Fruit fly (Drosophila melanogaster) whole organism, embryonic: ENCODE data around the gene CG4291.

Experiments used
- Ada2b ChIP-seq: fragments of 200-800 bp; sonication (Bioruptor generic); IDR thresholded peaks from 2 replicates; pipeline ENCODE4 v1.3.6; 2022; ENCODE audit warnings: missing biosample characterization, missing genetic modification characterization
- Antp ChIP-seq: fragments of 200-800 bp; sonication (Bioruptor generic); optimal IDR thresholded peaks from 3 replicates; lab custom pipeline; 2016; ENCODE audit warnings: missing biosample characterization, missing genetic modification characterization
- Bdp1 ChIP-seq: fragments of 200-800 bp; sonication (Bioruptor generic); optimal IDR thresholded peaks from 3 replicates; lab custom pipeline; 2016; ENCODE audit warnings: missing biosample characterization, missing genetic modification characterization
- CG10274 ChIP-seq: fragments of 200-800 bp; sonication (Bioruptor generic); optimal IDR thresholded peaks from 3 replicates; lab custom pipeline; 2017; ENCODE audit warnings: missing biosample characterization, mild to moderate bottlenecking, missing genetic modification characterization
- CG10654 ChIP-seq: fragments of 200-800 bp; sonication (Bioruptor generic); optimal IDR thresholded peaks from 2 replicates; lab custom pipeline; 2016; ENCODE audit warnings: missing biosample characterization, missing genetic modification characterization
- CG11456 ChIP-seq: fragments of 200-800 bp; sonication (Bioruptor generic); IDR thresholded peaks from 3 replicates; pipeline ENCODE4 v1.3.6; 2022; ENCODE audit warnings: missing biosample characterization, missing genetic modification characterization
- CG15696 ChIP-seq: fragments of 200-800 bp; sonication (Bioruptor generic); optimal IDR thresholded peaks from 2 replicates; lab custom pipeline; 2019; ENCODE audit warnings: missing biosample characterization, mild to moderate bottlenecking, missing genetic modification characterization, moderate library complexity
- CG17912 ChIP-seq: fragments of 200-800 bp; sonication (Bioruptor generic); optimal IDR thresholded peaks from 2 replicates; lab custom pipeline; 2018; ENCODE audit warnings: missing biosample characterization, mild to moderate bottlenecking, missing genetic modification characterization
- CG1832 ChIP-seq: fragments of 200-800 bp; sonication (Bioruptor generic); optimal IDR thresholded peaks from 2 replicates; lab custom pipeline; 2017; ENCODE audit warnings: missing biosample characterization, mild to moderate bottlenecking, missing genetic modification characterization, inconsistent platforms
- CG2678 ChIP-seq: fragments of 200-800 bp; sonication (Bioruptor generic); optimal IDR thresholded peaks from 3 replicates; lab custom pipeline; 2019; ENCODE audit warnings: missing biosample characterization, mild to moderate bottlenecking, missing genetic modification characterization, moderate library complexity
- CG30403 ChIP-seq: fragments of 200-800 bp; sonication (Bioruptor generic); optimal IDR thresholded peaks from 3 replicates; lab custom pipeline; 2016; ENCODE audit warnings: missing biosample characterization, missing genetic modification characterization
- CG3065 ChIP-seq: fragments of 200-800 bp; sonication (Bioruptor generic); optimal IDR thresholded peaks from 2 replicates; lab custom pipeline; 2016; ENCODE audit warnings: missing biosample characterization, missing genetic modification characterization
- CG31365 ChIP-seq: fragments of 200-800 bp; sonication (Bioruptor generic); optimal IDR thresholded peaks from 2 replicates; lab custom pipeline; 2018; ENCODE audit warnings: missing biosample characterization, mild to moderate bottlenecking, missing genetic modification characterization
- CG3281 ChIP-seq: fragments of 200-800 bp; sonication (Bioruptor generic); optimal IDR thresholded peaks from 3 replicates; lab custom pipeline; 2017; ENCODE audit warnings: missing biosample characterization, mild to moderate bottlenecking, missing genetic modification characterization
- CG34376 ChIP-seq: fragments of 200-800 bp; sonication (Bioruptor generic); optimal IDR thresholded peaks from 2 replicates; lab custom pipeline; 2018; ENCODE audit warnings: missing biosample characterization, mild to moderate bottlenecking, missing genetic modification characterization
- CG34422 ChIP-seq: fragments of 200-800 bp; sonication (Bioruptor generic); IDR thresholded peaks from 3 replicates; pipeline ENCODE4 v1.3.6; 2022; ENCODE audit warnings: missing biosample characterization, missing genetic modification characterization
- CG3847 ChIP-seq: fragments of 200-800 bp; sonication (Bioruptor generic); IDR thresholded peaks from 2 replicates; pipeline ENCODE4 v1.3.6; 2022; ENCODE audit warnings: missing biosample characterization, missing genetic modification characterization
- CG4282 ChIP-seq: fragments of 200-800 bp; sonication (Bioruptor generic); optimal IDR thresholded peaks from 2 replicates; lab custom pipeline; 2016; ENCODE audit warnings: missing biosample characterization, missing genetic modification characterization
- CG43689 ChIP-seq: fragments of 200-800 bp; sonication (Bioruptor generic); IDR thresholded peaks from 2 replicates; pipeline ENCODE4 v1.3.6; 2022; ENCODE audit warnings: missing biosample characterization, missing genetic modification characterization
- CG4617 ChIP-seq: fragments of 200-800 bp; sonication (Bioruptor generic); optimal IDR thresholded peaks from 3 replicates; lab custom pipeline; 2016; ENCODE audit warnings: missing biosample characterization, missing genetic modification characterization, borderline replicate concordance
- CG6813 ChIP-seq: fragments of 200-800 bp; sonication (Bioruptor generic); optimal IDR thresholded peaks from 2 replicates; lab custom pipeline; 2017; ENCODE audit warnings: missing biosample characterization, missing genetic modification characterization, mild to moderate bottlenecking, moderate library complexity, missing genetic modification reagents
- CG8089 ChIP-seq: fragments of 200-800 bp; sonication (Bioruptor generic); optimal IDR thresholded peaks from 3 replicates; lab custom pipeline; 2016; ENCODE audit warnings: missing biosample characterization, missing genetic modification characterization
- CG9817 ChIP-seq: fragments of 200-800 bp; sonication (Bioruptor generic); optimal IDR thresholded peaks from 2 replicates; lab custom pipeline; 2018; ENCODE audit warnings: missing biosample characterization, mild to moderate bottlenecking, missing genetic modification characterization, moderate library complexity
- Camta ChIP-seq: fragments of 200-800 bp; sonication (Bioruptor generic); optimal IDR thresholded peaks from 2 replicates; lab custom pipeline; 2016; ENCODE audit warnings: missing biosample characterization, missing genetic modification characterization
- Ets97D ChIP-seq: fragments of 200-800 bp; sonication (Bioruptor generic); optimal IDR thresholded peaks from 3 replicates; lab custom pipeline; 2016; ENCODE audit warnings: missing biosample characterization, missing genetic modification characterization
- HLH3B ChIP-seq: fragments of 200-800 bp; sonication (Bioruptor generic); IDR thresholded peaks from 2 replicates; pipeline ENCODE4 v1.3.6; 2022; ENCODE audit warnings: missing biosample characterization, missing genetic modification characterization
- Nf-YA ChIP-seq: fragments of 200-800 bp; sonication (Bioruptor generic); IDR thresholded peaks from 2 replicates; pipeline ENCODE4 v1.3.6; 2022; ENCODE audit warnings: missing biosample characterization, missing genetic modification characterization
- Ssrp ChIP-seq: fragments of 200-800 bp; sonication (Bioruptor generic); optimal IDR thresholded peaks from 2 replicates; lab custom pipeline; 2018; ENCODE audit warnings: missing biosample characterization, mild to moderate bottlenecking, missing genetic modification characterization, moderate library complexity
- Stat92E ChIP-seq, 3 experiments: fragments of >200 bp in 2 of 3; fragments of 200-800 bp in 1 of 3; sonication (Bioruptor generic) in 1 of 3; optimal IDR thresholded peaks; 2 replicates each; lab custom pipeline; 2017 to 2019; ENCODE audit warnings: missing biosample characterization in 3 of 3, missing genetic modification characterization in 3 of 3, mild to moderate bottlenecking in 1 of 3, moderate library complexity in 1 of 3
- Vsx1 ChIP-seq: fragments of 200-800 bp; sonication (Bioruptor generic); optimal IDR thresholded peaks from 2 replicates; lab custom pipeline; 2017; ENCODE audit warnings: missing biosample characterization, mild to moderate bottlenecking, missing genetic modification characterization, missing genetic modification reagents
- amos ChIP-seq: fragments of 200-800 bp; sonication (Bioruptor generic); IDR thresholded peaks from 2 replicates; pipeline ENCODE4 v1.3.6; 2022; ENCODE audit warnings: missing biosample characterization, missing genetic modification characterization; ENCODE audit not compliant: partially characterized antibody
- ap ChIP-seq: fragments of 200-800 bp; sonication (Bioruptor generic); IDR thresholded peaks from 2 replicates; pipeline ENCODE4 v1.3.6; 2022; ENCODE audit warnings: missing biosample characterization, missing genetic modification characterization
- cwo ChIP-seq: fragments of 200-800 bp; sonication (Bioruptor generic); optimal IDR thresholded peaks from 3 replicates; lab custom pipeline; 2017; ENCODE audit warnings: missing biosample characterization, missing genetic modification characterization, mild to moderate bottlenecking, moderate library complexity, missing genetic modification reagents
- dpn ChIP-seq, 2 experiments: fragments of 200-800 bp; sonication (Bioruptor generic); optimal IDR thresholded peaks; 3 replicates each; lab custom pipeline; 2016; ENCODE audit warnings: missing biosample characterization in 2 of 2, missing genetic modification characterization in 2 of 2
- fu2 ChIP-seq: fragments of 200-800 bp; sonication (Bioruptor generic); optimal IDR thresholded peaks from 2 replicates; lab custom pipeline; 2016; ENCODE audit warnings: missing biosample characterization, missing genetic modification characterization
- knrl ChIP-seq: fragments of 200-800 bp; sonication (Bioruptor generic); IDR thresholded peaks from 3 replicates; pipeline ENCODE4 v1.3.6; 2022; ENCODE audit warnings: missing biosample characterization, missing genetic modification characterization; ENCODE audit not compliant: partially characterized antibody
- lab ChIP-seq: fragments of 200-800 bp; sonication (Bioruptor generic); optimal IDR thresholded peaks from 3 replicates; lab custom pipeline; 2017; ENCODE audit warnings: missing biosample characterization, missing genetic modification characterization, mild to moderate bottlenecking, moderate library complexity, missing genetic modification reagents
- lov ChIP-seq, 2 experiments: fragments of 200-800 bp in 1 of 2; fragments of >200 bp in 1 of 2; sonication (Bioruptor generic) in 1 of 2; IDR thresholded peaks in 1 of 2; optimal IDR thresholded peaks in 1 of 2; 2 replicates in 1 of 2; 3 replicates in 1 of 2; pipeline versions ENCODE4 v1.3.6 to Lab custom; 2017 to 2022; ENCODE audit warnings: missing biosample characterization in 1 of 2, missing genetic modification characterization in 1 of 2
- nerfin-1 ChIP-seq: fragments of 200-800 bp; sonication (Bioruptor generic); optimal IDR thresholded peaks from 3 replicates; lab custom pipeline; 2019; ENCODE audit warnings: missing biosample characterization, mild to moderate bottlenecking, missing genetic modification characterization, moderate library complexity
- nom ChIP-seq: fragments of 200-800 bp; sonication (Bioruptor generic); optimal IDR thresholded peaks from 2 replicates; lab custom pipeline; 2017; ENCODE audit warnings: missing biosample characterization, missing genetic modification characterization, mild to moderate bottlenecking, moderate library complexity, missing genetic modification reagents
- onecut ChIP-seq: fragments of 200-800 bp; sonication (Bioruptor generic); IDR thresholded peaks from 2 replicates; pipeline ENCODE4 v1.3.6; 2022; ENCODE audit warnings: missing biosample characterization, missing genetic modification characterization
- rib ChIP-seq: fragments of 200-800 bp; sonication (Bioruptor generic); IDR thresholded peaks from 2 replicates; pipeline ENCODE4 v1.3.6; 2022; ENCODE audit warnings: missing biosample characterization, missing genetic modification characterization
- seq ChIP-seq: fragments of 200-800 bp; sonication (Bioruptor generic); IDR thresholded peaks from 2 replicates; pipeline ENCODE4 v1.3.6; 2022; ENCODE audit warnings: missing biosample characterization, missing genetic modification characterization
- tin ChIP-seq: fragments of 200-800 bp; sonication (Bioruptor generic); optimal IDR thresholded peaks from 3 replicates; lab custom pipeline; 2016; ENCODE audit warnings: missing biosample characterization, missing genetic modification characterization
- unpg ChIP-seq: fragments of 200-800 bp; sonication (Bioruptor generic); optimal IDR thresholded peaks from 3 replicates; lab custom pipeline; 2018; ENCODE audit warnings: missing biosample characterization, mild to moderate bottlenecking, missing genetic modification characterization, moderate library complexity
- vnd ChIP-seq: fragments of 200-800 bp; sonication (Bioruptor generic); IDR thresholded peaks from 3 replicates; pipeline ENCODE4 v1.3.6; 2022; ENCODE audit warnings: missing biosample characterization, missing genetic modification characterization; ENCODE audit not compliant: partially characterized antibody
- zf30C ChIP-seq: fragments of 200-800 bp; sonication (Bioruptor generic); optimal IDR thresholded peaks from 3 replicates; lab custom pipeline; 2018; ENCODE audit warnings: missing biosample characterization, mild to moderate bottlenecking, missing genetic modification characterization

The CG4291 gene

DNA sequence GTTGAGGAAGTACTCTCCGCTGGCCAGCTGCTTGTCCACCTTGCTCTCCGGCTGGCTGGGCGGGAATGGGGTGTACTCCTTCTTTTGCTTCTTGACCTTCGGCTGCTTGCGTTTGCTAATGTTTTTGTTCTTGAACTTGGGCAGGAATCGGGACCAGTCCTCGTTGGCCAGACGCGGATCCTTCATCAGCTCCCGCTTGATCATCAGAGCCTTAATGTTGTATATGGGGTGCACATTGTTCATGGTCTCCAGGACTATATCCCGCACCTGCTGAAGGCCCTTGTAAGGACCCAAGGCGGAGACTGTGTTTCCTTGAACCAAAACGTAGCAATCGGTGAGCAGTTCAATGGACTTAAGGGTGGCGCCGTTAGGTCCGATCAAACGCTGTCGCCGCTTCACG lies 16.4 kb upstream of the CG4291 start (continued):
- TF ChIP-seq CG17912 (GFP tag; lab: Kevin White, UChicago) (no peak), CG4282 (no peak), zf30C (no peak)

- TF ChIP-seq cwo (peak; percentile 55), CG3281 (GFP tag; lab: Kevin White, UChicago) (peak; percentile 42), CG30403 (GFP tag; lab: Kevin White, UChicago) (no peak), CG10654 (GFP tag; lab: Kevin White, UChicago) (peak; percentile 14), fu2 (GFP tag; lab: Kevin White, UChicago) (no peak), CG8089 (GFP tag; lab: Kevin White, UChicago) (no peak), CG9817 (tag; lab: Kevin White, UChicago) (no peak), knrl (GFP tag; lab: Robert Waterston, UW) (no peak), Bdp1 (GFP tag; lab: Kevin White, UChicago) (no peak), CG6813 (GFP tag; lab: Kevin White, UChicago) (no peak), lab (GFP tag; lab: Kevin White, UChicago) (peak; percentile 63), CG15696 (tag; lab: Kevin White, UChicago) (no peak), CG1832 (GFP tag; lab: Kevin White, UChicago) (peak; percentile 61), Ssrp (tag; lab: Kevin White, UChicago) (no peak), dpn (GFP tag; optimal IDR thresholded peaks at IDR 0.05; lab: Kevin White, UChicago) (no peak), CG11456 (GFP tag; lab: Robert Waterston, UW) (no peak), CG2678 (tag; lab: Kevin White, UChicago) (peak; percentile 48), Ada2b (GFP tag; lab: Robert Waterston, UW) (peak; percentile 32; the same call in 1 of the 2 replicates), nerfin-1 (tag; lab: Kevin White, UChicago) (no peak), ap (GFP tag; lab: Robert Waterston, UW) (no peak), HLH3B (GFP tag; lab: Robert Waterston, UW) (no peak), CG34422 (GFP tag; lab: Robert Waterston, UW) (peak; percentile 49; the same call in 1 of the 3 replicates), onecut (GFP tag; lab: Robert Waterston, UW) (no peak), vnd (GFP tag; lab: Robert Waterston, UW) (no peak), amos (GFP tag; lab: Robert Waterston, UW) (no peak), unpg (GFP tag; lab: Kevin White, UChicago) (peak; percentile 47), CG43689 (GFP tag; lab: Robert Waterston, UW) (no peak), Camta (GFP tag; lab: Kevin White, UChicago) (no peak), CG10274 (GFP tag; lab: Kevin White, UChicago) (no peak), seq (GFP tag; lab: Robert Waterston, UW) (0 out of 2 replicates have a peak, but pooled peaks have one; percentile 15), CG31365 (tag; lab: Kevin White, UChicago) (no peak), Stat92E (GFP tag; optimal IDR thresholded peaks at IDR 0.05; lab: Kevin White, UChicago) (no peak), CG4617 (no peak), Antp (GFP tag; lab: Kevin White, UChicago) (no peak), Vsx1 (peak; percentile 9), Nf-YA (GFP tag; lab: Robert Waterston, UW) (0 out of 2 replicates have a peak, but pooled peaks have one; percentile 18), CG34376 (GFP tag; lab: Kevin White, UChicago) (peak; percentile 37), nom (GFP tag; lab: Kevin White, UChicago) (peak; percentile 64), rib (GFP tag; lab: Robert Waterston, UW) (no peak), CG3847 (GFP tag; lab: Robert Waterston, UW) (peak; percentile 35; the same call in 1 of the 2 replicates), lov (optimal IDR thresholded peaks at IDR 0.05; lab: Kevin White, UChicago) (no peak), lov (GFP tag; IDR thresholded peaks at IDR 0.05; lab: Robert Waterston, UW) (no peak), CG3065 (GFP tag; lab: Kevin White, UChicago) (no peak), Ets97D (GFP tag; lab: Kevin White, UChicago) (no peak), tin (GFP tag; lab: Kevin White, UChicago) (peak; percentile 7)
Measured at dm6 chr2L:867899-868605, 15.5 kb upstream of the CG4291 start, which contains the start of gene aru. Gene aru, minus strand, starts transcription at chr2L:868354.
